Fruit fly (Drosophila melanogaster) whole organism, embryonic: Measurements from ENCODE around the gene Bhmt.
A peak's percentile ranks its signal among the peaks of the same experiment; 100 is the strongest.

Experiments
- Blimp-1 ChIP-seq: fragments of 200-800 bp; sonication (Bioruptor generic); optimal IDR thresholded peaks from 3 replicates; lab custom pipeline; 2018; ENCODE audit warnings: missing biosample characterization, missing genetic modification characterization, mild to moderate bottlenecking, moderate library complexity, missing genetic modification reagents
- CG10267 ChIP-seq: fragments of 200-800 bp; sonication (Bioruptor generic); optimal IDR thresholded peaks from 2 replicates; lab custom pipeline; 2018; ENCODE audit warnings: missing biosample characterization, mild to moderate bottlenecking, missing genetic modification characterization, moderate library complexity
- CG10366 ChIP-seq: fragments of 200-800 bp; sonication (Bioruptor generic); IDR thresholded peaks from 2 replicates; pipeline ENCODE4 v1.3.6; 2022; ENCODE audit warnings: missing biosample characterization, missing genetic modification characterization
- CG11456 ChIP-seq: fragments of 200-800 bp; sonication (Bioruptor generic); IDR thresholded peaks from 3 replicates; pipeline ENCODE4 v1.3.6; 2022; ENCODE audit warnings: missing biosample characterization, missing genetic modification characterization
- CG11504 ChIP-seq: fragments of 200-800 bp; sonication (Bioruptor generic); optimal IDR thresholded peaks from 3 replicates; lab custom pipeline; 2019; ENCODE audit warnings: missing biosample characterization, mild to moderate bottlenecking, missing genetic modification characterization, moderate library complexity
- CG12659 ChIP-seq: fragments of 200-800 bp; sonication (Bioruptor generic); optimal IDR thresholded peaks from 3 replicates; lab custom pipeline; 2017; ENCODE audit warnings: mild to moderate bottlenecking, missing biosample characterization, missing genetic modification reagents, missing genetic modification characterization
- CG14667 ChIP-seq: fragments of 200-800 bp; sonication (Bioruptor generic); IDR thresholded peaks from 2 replicates; pipeline ENCODE4 v1.3.6; 2022; ENCODE audit warnings: missing biosample characterization, missing genetic modification characterization
- CG14965 ChIP-seq: fragments of 200-800 bp; sonication (Bioruptor generic); optimal IDR thresholded peaks from 2 replicates; lab custom pipeline; 2016; ENCODE audit warnings: missing biosample characterization, missing genetic modification characterization, borderline replicate concordance
- CG15601 ChIP-seq: fragments of 200-800 bp; sonication (Bioruptor generic); optimal IDR thresholded peaks from 3 replicates; lab custom pipeline; 2019; ENCODE audit warnings: missing biosample characterization, mild to moderate bottlenecking, missing genetic modification characterization, moderate library complexity
- CG15696 ChIP-seq: fragments of 200-800 bp; sonication (Bioruptor generic); optimal IDR thresholded peaks from 2 replicates; lab custom pipeline; 2019; ENCODE audit warnings: missing biosample characterization, mild to moderate bottlenecking, missing genetic modification characterization, moderate library complexity
- CG17361 ChIP-seq: fragments of 200-800 bp; sonication (Bioruptor generic); IDR thresholded peaks from 3 replicates; pipeline ENCODE4 v1.3.6; 2022; ENCODE audit warnings: missing biosample characterization, missing genetic modification characterization
- CG17802 ChIP-seq: fragments of 200-800 bp; sonication (Bioruptor generic); optimal IDR thresholded peaks from 2 replicates; lab custom pipeline; 2018; ENCODE audit warnings: missing biosample characterization, mild to moderate bottlenecking, missing genetic modification characterization, moderate library complexity
- CG17829 ChIP-seq: fragments of 200-800 bp; optimal IDR thresholded peaks from 2 replicates; lab custom pipeline; 2019; ENCODE audit warnings: missing biosample characterization, mild to moderate bottlenecking, missing genetic modification characterization, moderate library complexity
- CG18599 ChIP-seq: fragments of 200-800 bp; sonication (Bioruptor generic); optimal IDR thresholded peaks from 3 replicates; lab custom pipeline; 2017; ENCODE audit warnings: missing biosample characterization, missing genetic modification characterization, mild to moderate bottlenecking, moderate library complexity, missing genetic modification reagents
- CG18619 ChIP-seq: fragments of 200-800 bp; sonication (Bioruptor generic); optimal IDR thresholded peaks from 3 replicates; lab custom pipeline; 2017; ENCODE audit warnings: missing biosample characterization, mild to moderate bottlenecking, missing genetic modification characterization
- CG2202 ChIP-seq: fragments of 200-800 bp; sonication (Bioruptor generic); optimal IDR thresholded peaks from 2 replicates; lab custom pipeline; 2018; ENCODE audit warnings: missing biosample characterization, mild to moderate bottlenecking, missing genetic modification characterization
- CG2712 ChIP-seq: fragments of 200-800 bp; optimal IDR thresholded peaks from 3 replicates; lab custom pipeline; 2019; ENCODE audit warnings: missing biosample characterization, mild to moderate bottlenecking, missing genetic modification characterization, moderate library complexity
- CG30403 ChIP-seq: fragments of 200-800 bp; sonication (Bioruptor generic); optimal IDR thresholded peaks from 3 replicates; lab custom pipeline; 2016; ENCODE audit warnings: missing biosample characterization, missing genetic modification characterization
- CG32532 ChIP-seq: fragments of 200-800 bp; sonication (Bioruptor generic); IDR thresholded peaks from 2 replicates; pipeline ENCODE4 v1.3.6; 2022; ENCODE audit warnings: missing biosample characterization, missing genetic modification characterization
- CG32772 ChIP-seq: fragments of 200-800 bp; sonication (Bioruptor generic); IDR thresholded peaks from 2 replicates; pipeline ENCODE4 v1.3.6; 2022; ENCODE audit warnings: missing biosample characterization, missing genetic modification characterization
- CG34422 ChIP-seq: fragments of 200-800 bp; sonication (Bioruptor generic); IDR thresholded peaks from 3 replicates; pipeline ENCODE4 v1.3.6; 2022; ENCODE audit warnings: missing biosample characterization, missing genetic modification characterization
- CG4617 ChIP-seq: fragments of 200-800 bp; sonication (Bioruptor generic); optimal IDR thresholded peaks from 3 replicates; lab custom pipeline; 2016; ENCODE audit warnings: missing biosample characterization, missing genetic modification characterization, borderline replicate concordance
- CG4730 ChIP-seq: fragments of 200-800 bp; sonication (Bioruptor generic); IDR thresholded peaks from 2 replicates; pipeline ENCODE4 v1.3.6; 2022; ENCODE audit warnings: missing biosample characterization, missing genetic modification characterization
- CG6689 ChIP-seq: fragments of 200-800 bp; sonication (Bioruptor generic); IDR thresholded peaks from 2 replicates; pipeline ENCODE4 v1.3.6; 2022; ENCODE audit warnings: missing biosample characterization, missing genetic modification characterization
- CG6813 ChIP-seq: fragments of 200-800 bp; sonication (Bioruptor generic); optimal IDR thresholded peaks from 2 replicates; lab custom pipeline; 2017; ENCODE audit warnings: missing biosample characterization, missing genetic modification characterization, mild to moderate bottlenecking, moderate library complexity, missing genetic modification reagents
- CG8765 ChIP-seq: fragments of 200-800 bp; sonication (Bioruptor generic); IDR thresholded peaks from 2 replicates; pipeline ENCODE4 v1.3.6; 2022; ENCODE audit warnings: missing biosample characterization, missing genetic modification characterization
- CG9727 ChIP-seq: fragments of 200-800 bp; sonication (Bioruptor generic); optimal IDR thresholded peaks from 3 replicates; lab custom pipeline; 2017; ENCODE audit warnings: missing biosample characterization, mild to moderate bottlenecking, missing genetic modification characterization
- D19A ChIP-seq: fragments of 200-800 bp; optimal IDR thresholded peaks from 3 replicates; lab custom pipeline; 2019; ENCODE audit warnings: missing biosample characterization, mild to moderate bottlenecking, missing genetic modification characterization, moderate library complexity
- Deaf1 ChIP-seq: fragments of 200-800 bp; optimal IDR thresholded peaks from 3 replicates; lab custom pipeline; 2019; ENCODE audit warnings: missing biosample characterization, mild to moderate bottlenecking, missing genetic modification characterization, moderate library complexity
- Dip3 ChIP-seq: fragments of 200-800 bp; sonication (Bioruptor generic); optimal IDR thresholded peaks from 3 replicates; lab custom pipeline; 2016; ENCODE audit warnings: missing biosample characterization, missing genetic modification characterization
- Fer3 ChIP-seq: fragments of 200-800 bp; sonication (Bioruptor generic); optimal IDR thresholded peaks from 2 replicates; lab custom pipeline; 2018; ENCODE audit warnings: missing biosample characterization, mild to moderate bottlenecking, missing genetic modification characterization, moderate library complexity
- Xbp1 ChIP-seq: fragments of 200-800 bp; sonication (Bioruptor generic); optimal IDR thresholded peaks from 3 replicates; lab custom pipeline; 2016; ENCODE audit warnings: missing biosample characterization, mild to moderate bottlenecking, missing genetic modification characterization
- ara ChIP-seq: fragments of 200-800 bp; sonication (Bioruptor generic); IDR thresholded peaks from 2 replicates; pipeline ENCODE4 v1.3.6; 2022; ENCODE audit warnings: missing biosample characterization, missing genetic modification characterization
- bcd ChIP-seq: fragments of 200-800 bp; sonication (Bioruptor generic); optimal IDR thresholded peaks from 2 replicates; lab custom pipeline; 2017; ENCODE audit warnings: missing biosample characterization, mild to moderate bottlenecking, missing genetic modification characterization
- ci ChIP-seq: fragments of 200-800 bp; sonication (Bioruptor generic); IDR thresholded peaks from 3 replicates; pipeline ENCODE4 v1.3.6; 2022; ENCODE audit warnings: missing biosample characterization, missing genetic modification characterization
- gfzf ChIP-seq: fragments of 200-800 bp; sonication (Bioruptor generic); optimal IDR thresholded peaks from 2 replicates; lab custom pipeline; 2016; ENCODE audit warnings: missing biosample characterization, mild to moderate bottlenecking, missing genetic modification characterization, moderate library complexity
- inv ChIP-seq: fragments of 200-800 bp; sonication (Bioruptor generic); IDR thresholded peaks from 2 replicates; pipeline ENCODE4 v1.3.6; 2022; ENCODE audit warnings: missing biosample characterization, missing genetic modification characterization; ENCODE audit not compliant: partially characterized antibody
- kah ChIP-seq: fragments of 200-800 bp; sonication (Bioruptor generic); optimal IDR thresholded peaks from 2 replicates; lab custom pipeline; 2018; ENCODE audit warnings: missing biosample characterization, mild to moderate bottlenecking, missing genetic modification characterization
- lov ChIP-seq, 2 experiments: fragments of 200-800 bp in 1 of 2; fragments of >200 bp in 1 of 2; sonication (Bioruptor generic) in 1 of 2; IDR thresholded peaks in 1 of 2; optimal IDR thresholded peaks in 1 of 2; 2 replicates in 1 of 2; 3 replicates in 1 of 2; pipeline versions ENCODE4 v1.3.6 to Lab custom; 2017 to 2022; ENCODE audit warnings: missing biosample characterization in 1 of 2, missing genetic modification characterization in 1 of 2
- peb ChIP-seq: fragments of 200-800 bp; sonication (Bioruptor generic); IDR thresholded peaks from 2 replicates; pipeline ENCODE4 v1.3.6; 2022; ENCODE audit warnings: missing biosample characterization, missing genetic modification characterization
- prd ChIP-seq, 3 experiments: fragments of >200 bp in 2 of 3; fragments of 200-800 bp in 1 of 3; sonication (Bioruptor generic) in 1 of 3; optimal IDR thresholded peaks in 2 of 3; IDR thresholded peaks in 1 of 3; 2 replicates in 2 of 3; 3 replicates in 1 of 3; pipeline versions ENCODE4 v1.3.6 to Lab custom; 2017 to 2022; ENCODE audit warnings: missing biosample characterization in 1 of 3, missing genetic modification characterization in 1 of 3
- sisA ChIP-seq: fragments of 200-800 bp; sonication (Bioruptor generic); IDR thresholded peaks from 2 replicates; pipeline ENCODE4 v1.3.6; 2022; ENCODE audit warnings: missing biosample characterization, missing genetic modification characterization
- tap ChIP-seq: fragments of 200-800 bp; optimal IDR thresholded peaks from 3 replicates; lab custom pipeline; 2019; ENCODE audit warnings: missing biosample characterization, mild to moderate bottlenecking, missing genetic modification characterization, moderate library complexity
- tgo ChIP-seq: fragments of 200-800 bp; sonication (Bioruptor generic); IDR thresholded peaks from 3 replicates; pipeline ENCODE4 v1.3.6; 2022; ENCODE audit warnings: missing biosample characterization, missing genetic modification characterization
- tin ChIP-seq: fragments of 200-800 bp; sonication (Bioruptor generic); optimal IDR thresholded peaks from 3 replicates; lab custom pipeline; 2016; ENCODE audit warnings: missing biosample characterization, missing genetic modification characterization
- ttk ChIP-seq: fragments of 200-800 bp; sonication (Bioruptor generic); IDR thresholded peaks from 2 replicates; pipeline ENCODE4 v2.1.2; 2022; ENCODE audit warnings: missing biosample characterization, missing genetic modification characterization
- twi ChIP-seq: fragments of 200-800 bp; optimal IDR thresholded peaks from 2 replicates; lab custom pipeline; 2019; ENCODE audit warnings: missing biosample characterization, mild to moderate bottlenecking, missing genetic modification characterization, moderate library complexity
- zf30C ChIP-seq: fragments of 200-800 bp; sonication (Bioruptor generic); optimal IDR thresholded peaks from 3 replicates; lab custom pipeline; 2018; ENCODE audit warnings: missing biosample characterization, mild to moderate bottlenecking, missing genetic modification characterization

Bhmt gene

DNA sequence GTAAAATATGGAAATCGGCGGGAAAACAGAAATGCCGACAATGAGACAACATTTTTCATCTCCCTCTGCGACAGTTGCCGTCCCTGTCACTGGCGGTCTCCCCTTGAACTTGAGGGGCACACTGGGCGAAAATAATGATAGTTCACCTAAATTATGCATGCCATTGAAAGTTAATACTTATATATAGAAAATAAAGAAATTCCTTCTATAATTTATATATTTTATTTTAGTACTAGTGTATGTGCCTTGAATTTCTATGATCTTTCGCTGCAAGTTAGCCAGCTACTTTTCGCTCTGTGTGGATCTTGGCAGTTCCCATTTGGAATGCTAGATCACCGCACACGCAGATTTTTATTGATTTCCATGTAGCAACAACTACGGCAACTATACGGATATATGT, 50.5 kb downstream of the Bhmt start:
- TF ChIP-seq CG4617 (GFP tag; lab: Kevin White, UChicago): no peak
- TF ChIP-seq CG4730: 0 out of 2 replicates have a peak, but pooled peaks have one; percentile 10
- TF ChIP-seq sisA (GFP tag; lab: Robert Waterston, UW): peak; percentile 52; the same call in 1 of the 2 replicates
- TF ChIP-seq CG32532 (GFP tag; lab: Robert Waterston, UW): peak; percentile 40; the same call in 1 of the 2 replicates
- no peak for TF ChIP-seq gfzf (GFP tag; lab: Kevin White, UChicago)
- peak; percentile 66 for TF ChIP-seq CG11504
- TF ChIP-seq Fer3 (tag; lab: Kevin White, UChicago): peak; percentile 18
- peak; percentile 70 for TF ChIP-seq CG6689
- peak; percentile 62 for TF ChIP-seq D19A (tag; lab: Kevin White, UChicago)
- no peak for TF ChIP-seq CG12659 (GFP tag; lab: Kevin White, UChicago)
- TF ChIP-seq CG18599 (GFP tag; lab: Kevin White, UChicago): peak; percentile 21
- TF ChIP-seq CG6813 (GFP tag; lab: Kevin White, UChicago): peak; percentile 40
- TF ChIP-seq CG14667: peak; percentile 21; the same call in 1 of the 2 replicates
- no peak for TF ChIP-seq CG11456
- peak; percentile 49 for TF ChIP-seq CG17829
- TF ChIP-seq CG10267 (tag; lab: Kevin White, UChicago): peak; percentile 55
- TF ChIP-seq peb (GFP tag; lab: Robert Waterston, UW): peak; percentile 37; the same call in 1 of the 2 replicates
- no peak for TF ChIP-seq CG34422
- TF ChIP-seq twi (tag; lab: Kevin White, UChicago): peak; percentile 26
- TF ChIP-seq CG14965 (GFP tag; lab: Kevin White, UChicago): no peak
- no peak for TF ChIP-seq CG2202 (tag; lab: Kevin White, UChicago)
- no peak for TF ChIP-seq CG30403 (GFP tag; lab: Kevin White, UChicago)
- TF ChIP-seq CG9727 (GFP tag; lab: Kevin White, UChicago): peak; percentile 62
- TF ChIP-seq CG17361 (GFP tag; lab: Robert Waterston, UW): peak; percentile 65
- peak; percentile 6 for TF ChIP-seq CG18619 (GFP tag; lab: Kevin White, UChicago)
- peak; percentile 57 for TF ChIP-seq CG15601 (tag; lab: Kevin White, UChicago)
- 0 out of 3 replicates have a peak, but pooled peaks have one; percentile 39 for TF ChIP-seq ci
- no peak for TF ChIP-seq lov (optimal IDR thresholded peaks at IDR 0.05; lab: Kevin White, UChicago)
- TF ChIP-seq lov (GFP tag; IDR thresholded peaks at IDR 0.05; lab: Robert Waterston, UW): 0 out of 3 replicates have a peak, but pooled peaks have one; percentile 5
- peak; percentile 34; the same call in 1 of the 2 replicates for TF ChIP-seq CG10366 (GFP tag; lab: Robert Waterston, UW)
- no peak for TF ChIP-seq prd (optimal IDR thresholded peaks at IDR 0.05; lab: Kevin White, UChicago)
- peak; percentile 72 for TF ChIP-seq prd (GFP tag; IDR thresholded peaks at IDR 0.05; lab: Robert Waterston, UW)
- no peak for TF ChIP-seq Dip3 (GFP tag; lab: Kevin White, UChicago)
- peak; percentile 72 for TF ChIP-seq CG15696
- TF ChIP-seq CG17802 (tag; lab: Kevin White, UChicago): no peak
- no peak for TF ChIP-seq inv
- TF ChIP-seq CG2712: peak; percentile 83
- peak; percentile 16 for TF ChIP-seq kah
- TF ChIP-seq CG32772 (GFP tag; lab: Robert Waterston, UW): peak; percentile 48; the same call in 1 of the 2 replicates
- TF ChIP-seq Deaf1: peak; percentile 14
- TF ChIP-seq Blimp-1 (GFP tag; lab: Kevin White, UChicago): peak; percentile 67
- peak; percentile 20; the same call in 1 of the 3 replicates for TF ChIP-seq tgo
- TF ChIP-seq bcd (GFP tag; lab: Kevin White, UChicago): peak; percentile 28
- peak; percentile 38; the same call in 1 of the 2 replicates for TF ChIP-seq CG8765 (GFP tag; lab: Robert Waterston, UW)
- TF ChIP-seq tin (GFP tag; lab: Kevin White, UChicago): peak; percentile 51
- TF ChIP-seq ttk (GFP tag; lab: Robert Waterston, UW): peak; percentile 45; the same call in 1 of the 2 replicates
- peak; percentile 47 for TF ChIP-seq tap (tag; lab: Kevin White, UChicago)
- peak; percentile 11 for TF ChIP-seq zf30C (GFP tag; lab: Kevin White, UChicago)
- peak; percentile 73; the same call in 1 of the 2 replicates for TF ChIP-seq ara (GFP tag; lab: Robert Waterston, UW)
- TF ChIP-seq Xbp1 (GFP tag; lab: Kevin White, UChicago): peak; percentile 39
